Worm (Caenorhabditis elegans): ENCODE measurements around the gene F15H10.8.

DNA sequence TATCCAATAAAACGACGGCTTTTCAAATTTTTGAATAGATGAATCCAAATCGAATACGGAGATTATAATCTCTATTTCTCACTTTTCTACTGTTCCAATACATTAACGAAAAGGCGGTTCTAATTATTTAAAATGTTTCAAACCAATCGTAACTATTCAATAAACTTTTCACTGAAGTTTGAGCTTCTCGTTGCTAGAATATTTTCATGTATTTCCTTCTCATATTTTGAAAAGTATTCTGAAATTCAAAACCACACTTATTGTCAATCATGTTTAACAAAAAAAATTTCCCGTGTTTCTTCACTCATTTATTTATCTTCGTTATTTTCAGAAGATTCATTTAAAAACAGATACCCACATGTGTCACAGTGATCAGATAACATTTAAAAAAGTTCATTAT lies at the start of gene F15H10.8:
- no peak for TF ChIP-seq alr-1 (tag; optimal IDR thresholded peaks at IDR 0.05)
- TF ChIP-seq nhr-237 (tag; optimal IDR thresholded peaks at IDR 0.05), result no peak
- no peak for TF ChIP-seq crh-2 (tag; optimal IDR thresholded peaks at IDR 0.05)
- TF ChIP-seq R02D3.7 (tag; optimal IDR thresholded peaks at IDR 0.05), result no peak
- no peak for TF ChIP-seq ceh-82 (tag; optimal IDR thresholded peaks at IDR 0.05)
- no peak for TF ChIP-seq ama-1 (optimal IDR thresholded peaks at IDR 0.05)
